Worm (Caenorhabditis elegans) whole organism, L4 larva: ENCODE measurements around the gene samt-1.
"Not testable (repeated sequence)": the region's sequence is repeated elsewhere in the genome, so short reads cannot be mapped to it uniquely, and the experiment has no call there.

Experiments
- F10B5.3 ChIP-seq: sonication (generic microtip); optimal IDR thresholded peaks from 2 replicates; lab custom pipeline; 2016; ENCODE audit warnings: mild to moderate bottlenecking, missing genetic modification characterization, missing compliant biosample characterization
- T20F7.1 ChIP-seq: fragments of 200-800 bp; sonication (Bioruptor generic); optimal IDR thresholded peaks from 2 replicates; lab custom pipeline; 2018; ENCODE audit warnings: mild to moderate bottlenecking, missing genetic modification characterization, missing compliant biosample characterization
- Y105C5A.15 ChIP-seq: fragments of 200-800 bp; sonication (Bioruptor generic); IDR thresholded peaks from 2 replicates; pipeline ENCODE4 v1.3.6; 2022; ENCODE audit warnings: missing genetic modification characterization, missing compliant biosample characterization
- Y48G9A.11 ChIP-seq: fragments of 200-800 bp; sonication (Bioruptor generic); IDR thresholded peaks from 2 replicates; pipeline ENCODE4 v1.3.6; 2022; ENCODE audit warnings: missing genetic modification reagents, missing genetic modification characterization, missing compliant biosample characterization
- ZK337.2 ChIP-seq: fragments of 200-800 bp; sonication (Bioruptor generic); IDR thresholded peaks from 2 replicates; pipeline ENCODE4 v1.3.6; 2022; ENCODE audit warnings: missing genetic modification reagents, missing genetic modification characterization, missing compliant biosample characterization
- aha-1 ChIP-seq: fragments of 150-350 bp; peaks from one replicate; lab custom pipeline; 2014; ENCODE audit warnings: missing biosample characterization, missing genetic modification characterization
- attf-4 ChIP-seq: sonication (generic microtip); optimal IDR thresholded peaks from 3 replicates; lab custom pipeline; 2017; ENCODE audit warnings: missing biosample characterization, missing genetic modification characterization
- ceh-20 ChIP-seq: fragments of 200-800 bp; sonication (Bioruptor generic); IDR thresholded peaks from 2 replicates; pipeline ENCODE4 v1.3.6; 2022; ENCODE audit warnings: missing genetic modification reagents, missing genetic modification characterization, missing compliant biosample characterization
- ceh-32 ChIP-seq: sonication (generic microtip); optimal IDR thresholded peaks from 2 replicates; lab custom pipeline; 2016; ENCODE audit warnings: mild to moderate bottlenecking, missing genetic modification characterization, missing compliant biosample characterization; ENCODE audit not compliant: poor library complexity
- ctbp-1 ChIP-seq: fragments of 200-800 bp; sonication (Bioruptor generic); IDR thresholded peaks from 2 replicates; pipeline ENCODE4 v1.3.6; 2022; ENCODE audit warnings: missing genetic modification reagents, missing genetic modification characterization, missing compliant biosample characterization
- dpl-1 ChIP-seq: fragments of 150-350 bp; optimal IDR thresholded peaks from 2 replicates; lab custom pipeline; 2014; ENCODE audit warnings: missing biosample characterization, missing genetic modification reagents, missing genetic modification characterization
- egl-43 ChIP-seq: fragments of 200-800 bp; sonication (Bioruptor generic); IDR thresholded peaks from 2 replicates; pipeline ENCODE4 v1.3.6; 2022; ENCODE audit warnings: missing genetic modification reagents, missing genetic modification characterization, missing compliant biosample characterization
- fos-1 ChIP-seq: fragments of 150-350 bp; optimal IDR thresholded peaks from 2 replicates; lab custom pipeline; 2014; ENCODE audit warnings: missing biosample characterization, missing genetic modification characterization
- gei-8 ChIP-seq: fragments of 200-800 bp; sonication (Bioruptor generic); optimal IDR thresholded peaks from 2 replicates; lab custom pipeline; 2018; ENCODE audit warnings: mild to moderate bottlenecking, missing genetic modification characterization, missing compliant biosample characterization
- hlh-30 ChIP-seq: sonication (generic microtip); optimal IDR thresholded peaks from 2 replicates; lab custom pipeline; 2017; ENCODE audit warnings: antibody characterized with exemption, mild to moderate bottlenecking, missing genetic modification characterization, missing compliant biosample characterization; ENCODE audit not compliant: insufficient read depth
- hmg-1.1 ChIP-seq: fragments of 200-800 bp; sonication (Bioruptor generic); IDR thresholded peaks from 2 replicates; pipeline ENCODE4 v1.3.6; 2022; ENCODE audit warnings: missing genetic modification reagents, missing genetic modification characterization, missing compliant biosample characterization
- lin-15B ChIP-seq: fragments of 150-350 bp; sonication (generic microtip); optimal IDR thresholded peaks from 3 replicates; lab custom pipeline; 2014; ENCODE audit warnings: missing biosample characterization, missing genetic modification characterization
- lin-38 ChIP-seq: fragments of 200-800 bp; sonication (Bioruptor generic); IDR thresholded peaks from 2 replicates; pipeline ENCODE4 v1.3.6; 2022; ENCODE audit warnings: missing genetic modification reagents, missing genetic modification characterization, missing compliant biosample characterization
- lir-3 ChIP-seq: sonication (generic microtip); optimal IDR thresholded peaks from 2 replicates; lab custom pipeline; 2016; ENCODE audit warnings: mild to moderate bottlenecking, missing genetic modification characterization, missing compliant biosample characterization
- lsy-2 ChIP-seq, 2 experiments: fragments of 150-350 bp in 1 of 2; sonication (generic microtip) in 1 of 2; optimal IDR thresholded peaks; 2 replicates each; lab custom pipeline; 2014 to 2017; ENCODE audit warnings: missing biosample characterization in 2 of 2, missing genetic modification characterization in 2 of 2
- madf-5 ChIP-seq, 2 experiments: fragments of 200-800 bp; sonication (Bioruptor generic); IDR thresholded peaks; 2 replicates each; pipeline ENCODE4 v1.3.6; 2022; ENCODE audit warnings: missing compliant biosample characterization in 2 of 2, missing genetic modification characterization in 2 of 2
- mdt-29 ChIP-seq: fragments of 200-800 bp; sonication (Bioruptor generic); IDR thresholded peaks from 2 replicates; pipeline ENCODE4 v1.3.6; 2022; ENCODE audit warnings: missing genetic modification reagents, missing genetic modification characterization, missing compliant biosample characterization
- mep-1 ChIP-seq: fragments of 150-350 bp; sonication (generic microtip); optimal IDR thresholded peaks from 3 replicates; lab custom pipeline; 2014; ENCODE audit warnings: missing biosample characterization, missing genetic modification characterization
- mes-2 ChIP-seq: sonication (generic microtip); optimal IDR thresholded peaks from 2 replicates; lab custom pipeline; 2016; ENCODE audit warnings: missing genotype, mild to moderate bottlenecking, missing genetic modification characterization, missing compliant biosample characterization; ENCODE audit not compliant: poor library complexity, severe bottlenecking
- nhr-102 ChIP-seq: sonication (generic microtip); optimal IDR thresholded peaks from 2 replicates; lab custom pipeline; 2016; ENCODE audit warnings: mild to moderate bottlenecking, missing genetic modification characterization, moderate library complexity, missing compliant biosample characterization
- nhr-237 ChIP-seq: sonication (generic microtip); optimal IDR thresholded peaks from 2 replicates; lab custom pipeline; 2017; ENCODE audit warnings: missing biosample characterization, missing genetic modification characterization
- nhr-48 ChIP-seq: sonication (generic microtip); optimal IDR thresholded peaks from 2 replicates; lab custom pipeline; 2016; ENCODE audit warnings: mild to moderate bottlenecking, missing genetic modification characterization, missing compliant biosample characterization
- nhr-77 ChIP-seq: fragments of 150-350 bp; optimal IDR thresholded peaks from 2 replicates; lab custom pipeline; 2014; ENCODE audit warnings: missing biosample characterization, missing genetic modification characterization
- set-16 ChIP-seq: fragments of 200-800 bp; sonication (Bioruptor generic); IDR thresholded peaks from 2 replicates; pipeline ENCODE4 v1.3.6; 2022; ENCODE audit warnings: missing genetic modification reagents, missing genetic modification characterization, missing compliant biosample characterization
- snpc-1.2 ChIP-seq: fragments of 200-800 bp; sonication (Bioruptor generic); IDR thresholded peaks from 2 replicates; pipeline ENCODE4 v1.3.6; 2022; ENCODE audit warnings: missing genetic modification reagents, missing genetic modification characterization, missing compliant biosample characterization
- snpc-4 ChIP-seq: fragments of 150-350 bp; optimal IDR thresholded peaks from 2 replicates; lab custom pipeline; 2014; ENCODE audit warnings: missing biosample characterization, missing genetic modification characterization
- spr-3 ChIP-seq: fragments of 200-800 bp; sonication (Bioruptor generic); optimal IDR thresholded peaks from 2 replicates; lab custom pipeline; 2018; ENCODE audit warnings: mild to moderate bottlenecking, missing genetic modification characterization, missing compliant biosample characterization
- unc-130 ChIP-seq: sonication (generic microtip); optimal IDR thresholded peaks from 2 replicates; lab custom pipeline; 2016; ENCODE audit warnings: missing genetic modification reagents, missing genetic modification characterization, missing compliant biosample characterization
- unc-39 ChIP-seq: sonication (generic microtip); optimal IDR thresholded peaks from 2 replicates; lab custom pipeline; 2017; ENCODE audit warnings: missing biosample characterization, missing genetic modification characterization

Gene samt-1

DNA sequence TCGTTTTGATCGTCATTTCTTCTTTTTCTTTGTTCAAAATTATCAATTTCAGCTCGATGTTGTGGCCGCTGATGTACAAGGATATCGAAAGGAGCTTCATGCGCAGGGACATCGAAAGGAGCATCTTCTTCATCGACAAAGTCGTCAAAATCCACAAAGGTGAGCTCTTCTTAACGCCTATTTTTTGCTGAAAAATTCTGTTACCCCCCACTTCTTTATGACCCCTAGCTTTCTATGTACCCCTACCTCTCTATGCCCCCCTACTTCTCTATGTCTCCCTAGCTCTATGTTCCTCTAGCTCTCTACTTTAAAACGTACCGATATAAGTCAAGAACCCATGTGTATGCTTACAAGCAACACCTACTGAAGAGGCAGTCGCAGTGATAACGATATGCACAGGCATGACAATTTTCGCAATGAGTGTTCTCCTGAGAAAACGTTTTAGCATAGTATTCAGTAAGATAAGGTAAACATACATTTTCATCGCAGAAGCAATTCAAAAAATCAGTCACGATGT lies 33.5 kb upstream of the samt-1 start, which contains the start of gene Y54G2A.36:
Y54G2A.36 (plus strand) TSS at position 51 of the 517 bp plus-strand sequence.
- peak; percentile 51 for TF ChIP-seq aha-1
- TF ChIP-seq madf-5 (GFP tag; IDR thresholded peaks at IDR 0.05; lab: Robert Waterston, UW), result 0 out of 4 replicates have a peak, but pooled peaks of 1 of the 2 experiments have one; percentile 19
- no peak for TF ChIP-seq unc-39 (tag; lab: Kevin White, UChicago)

DNA sequence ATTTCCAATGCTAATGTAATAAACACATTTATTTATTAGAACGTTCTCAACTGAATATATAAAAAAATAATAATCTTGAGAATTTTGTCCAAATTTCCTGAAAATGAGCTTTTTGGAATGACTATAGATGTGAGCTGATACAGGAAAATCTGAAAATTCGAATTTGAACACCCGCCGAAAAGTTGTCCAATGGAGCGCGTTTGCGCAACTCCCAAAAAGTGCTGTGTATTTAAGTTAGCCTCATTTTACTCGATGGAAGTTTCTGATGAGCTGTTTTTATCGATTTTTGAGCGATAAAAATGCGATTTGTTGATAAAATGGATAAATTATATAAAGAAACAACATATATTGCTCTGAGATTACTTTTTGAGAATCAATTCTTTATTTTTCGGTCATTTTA lies 29.2 kb upstream of the samt-1 start:
- TF ChIP-seq lin-38 (GFP tag; lab: Robert Waterston, UW), result peak; percentile 92
- peak; percentile 5 for TF ChIP-seq dpl-1 (GFP tag; lab: Kevin White, UChicago)
- 0 out of 2 replicates have a peak, but pooled peaks have one; percentile 20 for TF ChIP-seq hmg-1.1 (GFP tag; lab: Robert Waterston, UW)

DNA sequence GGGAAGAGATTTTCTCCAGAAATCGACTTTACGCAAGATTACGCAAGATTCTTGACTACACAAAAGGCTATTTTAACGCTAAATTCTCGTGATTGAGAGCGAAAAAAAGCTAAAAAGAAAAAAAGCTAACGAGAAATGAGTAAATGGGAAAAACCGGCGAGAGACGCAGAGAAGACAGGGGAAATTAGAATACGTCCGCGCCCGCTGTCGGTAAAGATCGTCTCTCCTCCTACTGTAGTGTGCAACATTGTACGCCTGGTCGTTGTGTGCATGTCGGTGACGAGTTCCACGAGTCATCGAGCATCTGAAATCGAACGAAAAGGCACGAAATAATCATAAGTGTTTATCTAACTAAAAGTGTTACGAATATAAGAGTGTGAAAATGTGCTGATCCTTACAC lies 16.7 kb upstream of the samt-1 start:
- TF ChIP-seq nhr-77 (tag; lab: Kevin White, UChicago), result no peak
- TF ChIP-seq spr-3 (GFP tag; lab: Kevin White, UChicago), result no peak
- no peak for TF ChIP-seq nhr-237 (tag; lab: Kevin White, UChicago)
- no peak for TF ChIP-seq set-16 (GFP tag; lab: Robert Waterston, UW)
- no peak for TF ChIP-seq nhr-48
- TF ChIP-seq mes-2, result no peak
- peak; percentile 57 for TF ChIP-seq lin-38 (GFP tag; lab: Robert Waterston, UW)
- no peak for TF ChIP-seq fos-1 (tag; lab: Kevin White, UChicago)
- TF ChIP-seq unc-130, result no peak
- no peak for TF ChIP-seq gei-8
- TF ChIP-seq lin-15B (tag; lab: Kevin White, UChicago), result no peak
- no peak for TF ChIP-seq lir-3
- 0 out of 2 replicates have a peak, but pooled peaks have one; percentile 16 for TF ChIP-seq mdt-29 (GFP tag; lab: Robert Waterston, UW)
- TF ChIP-seq F10B5.3, result no peak
- peak; percentile 18; the same call in 1 of the 2 replicates for TF ChIP-seq Y48G9A.11 (GFP tag; lab: Robert Waterston, UW)
- TF ChIP-seq mep-1 (tag; lab: Kevin White, UChicago), result no peak
- no peak for TF ChIP-seq dpl-1 (GFP tag; lab: Kevin White, UChicago)
- TF ChIP-seq ceh-20, result no peak
- no peak for TF ChIP-seq ZK337.2 (GFP tag; lab: Robert Waterston, UW)
- no peak for TF ChIP-seq Y105C5A.15 (GFP tag; lab: Robert Waterston, UW)
- TF ChIP-seq egl-43 (GFP tag; lab: Robert Waterston, UW), result no peak
- TF ChIP-seq attf-4 (tag; lab: Kevin White, UChicago), result no peak
- no peak for TF ChIP-seq snpc-4 (tag; lab: Kevin White, UChicago)
- TF ChIP-seq, all 104 proteins: peak for 3

DNA sequence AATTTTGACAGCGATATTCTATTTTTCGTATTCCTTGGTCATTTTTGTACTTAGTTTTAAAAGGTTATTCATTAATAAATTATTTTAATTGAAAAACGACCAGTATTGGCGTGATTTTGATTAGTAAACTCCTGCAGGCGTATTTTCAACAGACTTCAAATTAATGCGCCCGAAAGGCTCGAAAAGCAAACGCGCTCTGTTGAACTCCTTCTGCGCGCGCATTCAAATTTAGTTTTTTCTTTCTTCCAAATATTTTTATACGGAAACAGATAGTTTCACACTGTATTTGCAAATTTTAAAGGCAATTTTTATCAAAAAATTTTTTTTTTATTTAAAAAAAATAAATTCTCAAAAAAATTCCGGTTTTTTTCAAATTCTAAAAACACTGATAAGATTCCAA lies 15.2 kb upstream of the samt-1 start:
- TF ChIP-seq ctbp-1 (no peak), lin-38 (GFP tag; lab: Robert Waterston, UW) (peak; percentile 59)

DNA sequence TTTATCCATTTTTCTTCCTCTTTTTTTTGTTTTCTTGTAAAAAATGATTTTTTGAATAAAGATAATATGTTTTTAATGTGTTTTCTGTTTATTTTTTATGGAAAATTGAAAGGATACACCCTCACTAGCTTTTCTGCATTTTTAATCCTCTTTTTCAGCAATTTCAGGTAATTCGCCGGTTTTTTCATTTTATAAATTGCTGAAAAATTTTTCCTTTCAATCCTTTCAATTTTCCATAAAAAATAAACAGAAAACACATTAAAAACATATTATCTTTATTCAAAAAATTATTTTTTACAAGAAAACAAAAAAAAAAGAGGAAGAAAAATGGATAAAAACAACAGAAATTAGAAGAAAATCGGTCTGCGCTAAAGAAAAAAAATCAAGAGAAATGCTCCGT lies 13.5 kb upstream of the samt-1 start, which contains the start of gene Y54G2A.50:
Y54G2A.50 (plus strand) TSS at position 301 of the 400 bp plus-strand sequence.
- TF ChIP-seq T20F7.1; hlh-30 (tag; lab: Kevin White, UChicago); snpc-1.2: not testable (repeated sequence)

DNA sequence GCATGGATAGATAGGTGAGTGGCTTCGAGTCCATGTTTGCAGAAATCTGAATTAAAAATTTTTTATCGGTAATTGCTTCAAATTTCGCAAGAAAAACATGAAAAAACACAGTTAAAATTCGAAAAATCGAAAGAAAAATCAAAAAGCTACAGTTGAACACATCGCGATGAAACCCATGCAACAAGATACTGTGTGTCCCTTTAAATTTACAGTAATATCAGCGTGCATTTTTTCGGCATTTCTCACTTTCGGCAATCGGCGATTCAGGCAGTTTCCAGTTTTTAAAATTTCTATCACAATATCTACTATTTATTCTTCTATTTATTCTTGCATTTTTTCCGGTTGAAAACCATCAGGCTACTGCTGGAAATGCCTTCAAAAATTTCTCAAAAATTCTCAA lies 9.0 kb upstream of the samt-1 start, which contains the start of gene fbxc-45:
fbxc-45 (minus strand) TSS at position 48 of the 400 bp plus-strand sequence.
- no peak for TF ChIP-seq nhr-102
- peak in 1 of 2 experiments; percentile 11 for TF ChIP-seq lsy-2 (tag; optimal IDR thresholded peaks at IDR 0.05; lab: Kevin White, UChicago)
- TF ChIP-seq ceh-32 (tag; lab: Kevin White, UChicago), result no peak
